Fruit fly (Drosophila melanogaster): ENCODE measurements around the gene Nf-YA.

dm6 chr3L:9457619-9458092, 15.6 kb upstream of the Nf-YA start, which contains the start of gene CG3437:
- TF ChIP-seq insv (optimal IDR thresholded peaks at IDR 0.05) (no peak), psq (optimal IDR thresholded peaks at IDR 0.05) (no peak), h (optimal IDR thresholded peaks at IDR 0.05) (no peak), ttk (optimal IDR thresholded peaks at IDR 0.05) (no peak), Myc (optimal IDR thresholded peaks at IDR 0.05) (no peak), Sin3A (optimal IDR thresholded peaks at IDR 0.05) (no peak)

Measured in Kc167 (cell line).